Worm (Caenorhabditis elegans): Measurements from ENCODE around the gene Y38F1A.2.

Gene Y38F1A.2

ce11 chrII:12954670-12955069 is at the start of gene Y38F1A.2, which contains the start of gene Y38F1A.1:
Gene Y38F1A.2, plus strand, starts transcription at chrII:12954958.
Gene Y38F1A.1, minus strand, starts transcription at chrII:12954770.
- TF ChIP-seq W03F9.2 (tag; optimal IDR thresholded peaks at IDR 0.05): no peak
- TF ChIP-seq him-1 (tag; optimal IDR thresholded peaks at IDR 0.05): no peak
- no peak for TF ChIP-seq dao-5 (tag; optimal IDR thresholded peaks at IDR 0.05)

- TF ChIP-seq dao-5 (tag; optimal IDR thresholded peaks at IDR 0.05): no peak
- TF ChIP-seq W03F9.2 (tag; optimal IDR thresholded peaks at IDR 0.05): no peak
- TF ChIP-seq him-1 (tag; optimal IDR thresholded peaks at IDR 0.05): no peak
Measured at ce11 chrII:12907070-12907469, 47.7 kb upstream of the Y38F1A.2 start, which contains the start of gene nspb-11. Gene nspb-11, plus strand, starts transcription at chrII:12907370.

ce11 chrII:12908779-12909178 is 46.0 kb upstream of the Y38F1A.2 start, which contains the start of gene ddn-2:
Gene ddn-2, plus strand, starts transcription at chrII:12909079.
- no peak for TF ChIP-seq him-1 (tag; optimal IDR thresholded peaks at IDR 0.05)
- no peak for TF ChIP-seq W03F9.2 (tag; optimal IDR thresholded peaks at IDR 0.05)
- no peak for TF ChIP-seq dao-5 (tag; optimal IDR thresholded peaks at IDR 0.05)

- TF ChIP-seq him-1 (tag; optimal IDR thresholded peaks at IDR 0.05) (no peak), W03F9.2 (tag; optimal IDR thresholded peaks at IDR 0.05) (no peak), dao-5 (tag; optimal IDR thresholded peaks at IDR 0.05) (no peak)
Measured at ce11 chrII:12914514-12915075, 40.2 kb upstream of the Y38F1A.2 start, which contains the start of gene F35C5.12. Gene F35C5.12, minus strand, starts transcription at chrII:12914564.

DNA sequence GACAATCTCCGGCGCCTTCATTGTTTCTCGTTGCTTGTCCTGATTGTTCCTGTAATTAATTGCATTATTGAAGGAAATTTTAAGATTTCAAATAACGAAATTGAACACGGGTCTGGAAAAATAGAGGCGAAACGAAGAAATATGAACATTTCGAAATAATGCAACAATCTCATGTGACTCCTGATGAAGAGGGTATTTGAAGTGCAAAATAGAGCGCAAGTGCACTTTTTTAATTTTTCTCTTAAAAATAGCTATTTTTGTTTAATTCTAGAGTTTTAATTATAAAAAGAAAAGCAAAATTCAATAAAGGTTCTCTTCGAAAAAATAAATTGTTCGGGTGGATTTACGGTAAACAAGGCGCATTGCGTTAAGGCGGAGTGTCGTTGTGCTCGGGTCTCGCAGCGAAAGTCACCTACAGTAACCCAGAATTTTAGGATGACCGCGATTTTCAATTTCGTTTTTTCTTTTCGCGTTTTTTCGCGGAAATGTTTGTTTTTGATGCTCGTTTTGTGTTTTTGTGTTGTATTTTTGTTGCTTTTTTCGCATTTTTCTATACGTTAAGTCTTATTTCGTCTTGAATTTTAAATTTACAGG is 35.7 kb upstream of the Y38F1A.2 start, which contains the start of the genes F58G1.2 and wago-4:
F58G1.2 (minus strand) TSS at position 51 of the 594 bp plus-strand sequence.
wago-4 (plus strand) TSS at position 592 of the 594 bp plus-strand sequence.
- TF ChIP-seq W03F9.2 (tag; optimal IDR thresholded peaks at IDR 0.05): peak; percentile 65
- TF ChIP-seq dao-5 (tag; optimal IDR thresholded peaks at IDR 0.05): no peak

DNA sequence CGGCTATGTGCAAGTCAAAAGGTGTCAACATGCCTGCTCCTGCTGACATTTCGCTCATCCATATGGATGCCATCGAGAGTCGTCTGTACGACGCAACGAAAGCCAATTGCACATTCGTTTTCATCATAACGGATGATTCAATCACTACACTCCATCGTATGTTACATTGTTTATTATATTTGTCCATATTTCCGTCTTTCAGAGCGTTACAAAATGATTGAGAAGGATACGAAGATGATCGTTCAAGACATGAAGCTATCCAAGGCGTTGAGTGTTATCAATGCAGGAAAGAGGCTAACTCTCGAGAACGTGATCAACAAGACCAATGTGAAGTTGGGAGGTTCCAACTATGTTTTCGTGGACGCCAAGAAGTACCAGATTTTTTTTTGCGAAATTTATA is 33.3 kb upstream of the Y38F1A.2 start:
- no peak for TF ChIP-seq dao-5 (tag; optimal IDR thresholded peaks at IDR 0.05)
- no peak for TF ChIP-seq W03F9.2 (tag; optimal IDR thresholded peaks at IDR 0.05)
- TF ChIP-seq him-1 (tag; optimal IDR thresholded peaks at IDR 0.05): no peak

DNA sequence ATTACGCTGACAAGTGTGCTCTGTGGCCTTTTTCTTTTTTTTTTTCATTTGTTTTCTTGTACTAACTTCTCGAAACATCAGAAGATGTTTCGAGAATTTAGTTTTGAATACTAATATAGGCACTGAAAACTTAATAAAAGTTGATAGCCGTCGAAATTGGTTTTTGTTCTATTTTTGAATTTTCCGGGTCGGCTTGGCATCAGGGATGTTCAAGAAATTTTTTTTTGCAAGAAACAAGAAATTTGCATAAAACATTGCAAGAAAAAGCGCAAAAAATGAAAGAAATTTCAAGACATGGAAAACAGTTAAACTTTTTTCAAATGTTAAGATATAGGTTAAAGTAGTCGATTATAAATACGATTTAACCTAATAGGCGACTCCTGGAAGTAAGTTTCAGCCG is 31.5 kb upstream of the Y38F1A.2 start:
- TF ChIP-seq dao-5 (tag; optimal IDR thresholded peaks at IDR 0.05) (no peak), W03F9.2 (tag; optimal IDR thresholded peaks at IDR 0.05) (no peak), him-1 (tag; optimal IDR thresholded peaks at IDR 0.05) (no peak)

ce11 chrII:12925551-12925950 is 29.2 kb upstream of the Y38F1A.2 start, which contains the start of gene F58G1.8:
Gene F58G1.8, minus strand, starts transcription at chrII:12925651.
- TF ChIP-seq him-1 (tag; optimal IDR thresholded peaks at IDR 0.05) (no peak), W03F9.2 (tag; optimal IDR thresholded peaks at IDR 0.05) (no peak), dao-5 (tag; optimal IDR thresholded peaks at IDR 0.05) (no peak)

DNA sequence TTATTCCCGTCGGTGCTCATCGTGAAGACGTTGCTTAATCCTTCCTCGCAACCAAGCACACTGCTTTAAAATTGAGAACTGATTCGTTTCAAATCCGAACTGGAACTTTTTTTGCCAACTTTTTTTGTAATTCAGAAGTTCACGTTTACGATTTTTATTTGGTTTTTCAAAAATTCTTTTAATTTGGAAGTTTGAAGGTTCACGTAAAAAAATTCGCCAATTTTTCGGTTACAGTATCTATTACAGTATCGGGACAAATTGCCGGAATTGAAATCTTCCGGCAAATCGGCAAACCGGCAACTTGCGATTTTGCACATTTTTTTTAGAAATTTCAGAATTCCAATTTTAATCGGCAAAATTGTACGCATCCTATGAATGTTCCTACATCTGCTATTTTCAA is 26.5 kb upstream of the Y38F1A.2 start, which contains the start of gene F58G1.3:
F58G1.3 (minus strand) TSS at position 101 of the 400 bp plus-strand sequence.
- TF ChIP-seq W03F9.2 (tag; optimal IDR thresholded peaks at IDR 0.05): no peak
- no peak for TF ChIP-seq him-1 (tag; optimal IDR thresholded peaks at IDR 0.05)
- TF ChIP-seq dao-5 (tag; optimal IDR thresholded peaks at IDR 0.05): no peak

DNA sequence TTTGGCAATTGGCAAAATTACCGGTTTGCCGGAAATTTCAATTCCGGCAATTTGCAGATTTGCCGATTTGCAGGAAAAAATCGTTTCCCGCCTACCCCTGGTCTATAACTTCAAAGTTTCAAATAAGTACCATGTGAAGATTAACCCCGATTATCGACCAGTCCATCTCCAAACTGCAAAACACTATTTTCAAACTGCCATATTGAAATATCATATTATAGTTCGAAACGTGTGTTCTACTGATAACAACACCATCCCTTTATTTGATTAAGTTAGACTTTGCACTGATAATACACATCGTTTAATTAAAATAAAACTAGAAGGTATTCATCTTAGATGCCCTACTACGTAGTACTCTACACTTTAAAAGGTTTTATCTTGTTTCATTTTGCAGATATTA is 24.6 kb upstream of the Y38F1A.2 start:
- no peak for TF ChIP-seq W03F9.2 (tag; optimal IDR thresholded peaks at IDR 0.05)
- no peak for TF ChIP-seq him-1 (tag; optimal IDR thresholded peaks at IDR 0.05)
- TF ChIP-seq dao-5 (tag; optimal IDR thresholded peaks at IDR 0.05): no peak

ce11 chrII:12931456-12931923 is 23.3 kb upstream of the Y38F1A.2 start, which contains the start of gene dct-18:
Gene dct-18, plus strand, starts transcription at chrII:12931873.
- no peak for TF ChIP-seq him-1 (tag; optimal IDR thresholded peaks at IDR 0.05)
- no peak for TF ChIP-seq dao-5 (tag; optimal IDR thresholded peaks at IDR 0.05)
- TF ChIP-seq W03F9.2 (tag; optimal IDR thresholded peaks at IDR 0.05): no peak

DNA sequence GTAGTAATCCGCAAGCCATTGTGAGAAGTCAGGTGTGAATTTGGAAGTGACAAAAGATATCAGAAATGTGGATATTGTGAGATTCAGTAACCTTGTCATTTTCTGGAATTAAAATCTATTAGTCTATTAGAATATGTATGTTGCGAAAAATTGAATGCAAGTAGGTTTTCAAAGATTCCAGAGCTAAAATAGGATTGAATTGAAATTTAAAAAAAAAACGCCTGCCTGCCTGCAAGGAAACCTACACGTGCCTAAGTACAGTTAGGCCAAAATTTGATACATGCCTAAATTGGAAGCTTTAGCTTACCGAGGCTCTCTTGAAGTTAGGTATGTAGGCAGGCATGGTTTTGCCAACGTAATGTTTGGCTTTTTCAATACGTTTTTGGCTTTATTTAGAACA is 19.5 kb upstream of the Y38F1A.2 start, which contains the start of gene lips-9:
lips-9 (minus strand) TSS at position 101 of the 400 bp plus-strand sequence.
- TF ChIP-seq dao-5 (tag; optimal IDR thresholded peaks at IDR 0.05): no peak
- TF ChIP-seq him-1 (tag; optimal IDR thresholded peaks at IDR 0.05): no peak
- no peak for TF ChIP-seq W03F9.2 (tag; optimal IDR thresholded peaks at IDR 0.05)

ce11 chrII:12939161-12939560 is 15.6 kb upstream of the Y38F1A.2 start:
- no peak for TF ChIP-seq dao-5 (tag; optimal IDR thresholded peaks at IDR 0.05)
- no peak for TF ChIP-seq him-1 (tag; optimal IDR thresholded peaks at IDR 0.05)
- no peak for TF ChIP-seq W03F9.2 (tag; optimal IDR thresholded peaks at IDR 0.05)

DNA sequence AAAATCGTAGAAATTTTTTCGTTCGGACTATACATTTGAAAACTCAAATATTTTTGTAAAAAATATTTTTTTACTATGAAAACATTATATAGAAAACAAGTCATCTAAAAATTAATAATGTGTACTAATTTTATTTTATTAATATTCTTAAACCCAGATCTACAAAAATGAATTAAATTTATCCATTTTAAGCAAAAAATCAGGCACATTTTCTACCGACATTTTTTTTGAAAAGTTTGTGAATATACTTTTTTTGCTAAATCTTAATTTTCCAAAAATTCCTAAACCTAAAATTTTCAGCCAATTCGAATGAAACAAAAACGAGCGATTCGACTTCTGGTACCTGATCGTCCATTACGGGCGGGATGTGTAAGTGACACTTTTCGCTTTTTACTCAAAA is 15.0 kb upstream of the Y38F1A.2 start, which contains the start of gene arrd-10:
arrd-10 (plus strand) TSS at position 301 of the 400 bp plus-strand sequence.
- TF ChIP-seq him-1 (tag; optimal IDR thresholded peaks at IDR 0.05): no peak
- no peak for TF ChIP-seq W03F9.2 (tag; optimal IDR thresholded peaks at IDR 0.05)
- no peak for TF ChIP-seq dao-5 (tag; optimal IDR thresholded peaks at IDR 0.05)
